Worm (Caenorhabditis elegans): ENCODE measurements around the gene svh-2.

ce11 chrX:6536701-6537279, 16.3 kb upstream of the svh-2 start, which contains the start of gene ilys-5:
- TF ChIP-seq ama-1 (optimal IDR thresholded peaks at IDR 0.05), result no peak
- no peak for TF ChIP-seq ceh-13 (GFP tag; optimal IDR thresholded peaks at IDR 0.05)
- TF ChIP-seq ceh-36 (tag; optimal IDR thresholded peaks at IDR 0.05), result no peak
- TF ChIP-seq hmbx-1 (tag; optimal IDR thresholded peaks at IDR 0.05), result no peak
- no peak for TF ChIP-seq hmg-4 (GFP tag; optimal IDR thresholded peaks at IDR 0.05)
- TF ChIP-seq flt-1 (GFP tag; IDR thresholded peaks at IDR 0.05), result no peak
- no peak for TF ChIP-seq tbx-11 (GFP tag; IDR thresholded peaks at IDR 0.05)
- no peak for TF ChIP-seq hnd-1 (tag; optimal IDR thresholded peaks at IDR 0.05)
- no peak for TF ChIP-seq pes-1 (GFP tag; IDR thresholded peaks at IDR 0.05)
- no peak for TF ChIP-seq B0310.2 (tag; optimal IDR thresholded peaks at IDR 0.05)
- TF ChIP-seq F13C5.2 (tag; optimal IDR thresholded peaks at IDR 0.05), result no peak

Measured in whole organism, early embryonic.